Fruit fly (Drosophila melanogaster) whole organism, wandering third instar larva: Measurements from ENCODE around the gene Syt14.
A peak's percentile ranks its signal among the peaks of the same experiment; 100 is the strongest.

Experiments
- Abd-B ChIP-seq: fragments of >200 bp; optimal IDR thresholded peaks from 2 replicates; lab custom pipeline; 2017; ENCODE audit warnings: missing biosample characterization, missing genetic modification characterization
- HLH106 ChIP-seq: fragments of 200-800 bp; optimal IDR thresholded peaks from 3 replicates; lab custom pipeline; 2019; ENCODE audit warnings: missing biosample characterization, mild to moderate bottlenecking, missing genetic modification characterization, moderate library complexity
- Myc ChIP-seq: fragments of >200 bp; optimal IDR thresholded peaks from 2 replicates; lab custom pipeline; 2017
- OdsH ChIP-seq: fragments of 200-800 bp; sonication (Bioruptor generic); optimal IDR thresholded peaks from 2 replicates; lab custom pipeline; 2016; ENCODE audit warnings: missing biosample characterization, mild to moderate bottlenecking, missing genetic modification characterization
- brk ChIP-seq: fragments of 200-800 bp; sonication (Bioruptor generic); optimal IDR thresholded peaks from 2 replicates; lab custom pipeline; 2016; ENCODE audit warnings: missing biosample characterization, mild to moderate bottlenecking, missing genetic modification characterization
- dl ChIP-seq, 2 experiments: fragments of 175-275, 200-275 bp in 1 of 2; fragments of 200-275 bp in 1 of 2; sonication (Bioruptor generic); optimal IDR thresholded peaks; lab custom pipeline; 2018; ENCODE audit warnings: mild to moderate bottlenecking in 2 of 2, missing biosample characterization in 2 of 2, missing genetic modification characterization in 2 of 2, moderate library complexity in 2 of 2; ENCODE audit not compliant: partially characterized antibody in 2 of 2, insufficient read depth in 1 of 2
- h ChIP-seq: fragments of 200-800 bp; sonication (Bioruptor generic); optimal IDR thresholded peaks from 3 replicates; lab custom pipeline; 2016; ENCODE audit warnings: missing biosample characterization, mild to moderate bottlenecking, missing genetic modification characterization
- jim ChIP-seq: fragments of 175-275, 200-325 bp; sonication (Bioruptor generic); optimal IDR thresholded peaks from 2 replicates; lab custom pipeline; 2016; ENCODE audit warnings: missing biosample characterization, mild to moderate bottlenecking, missing genetic modification characterization
- psq ChIP-seq: fragments of 200-800 bp; sonication (Bioruptor generic); optimal IDR thresholded peaks from 3 replicates; lab custom pipeline; 2017; ENCODE audit warnings: missing biosample characterization, mild to moderate bottlenecking, missing genetic modification characterization, moderate library complexity
- rgr ChIP-seq: fragments of 200-800 bp; sonication (Bioruptor generic); optimal IDR thresholded peaks from 3 replicates; lab custom pipeline; 2016; ENCODE audit warnings: missing biosample characterization, mild to moderate bottlenecking, missing genetic modification characterization
- usp ChIP-seq: fragments of >200 bp; optimal IDR thresholded peaks from 2 replicates; lab custom pipeline; 2017; ENCODE audit warnings: missing biosample characterization, missing genetic modification characterization
- woc ChIP-seq: sonication (Bioruptor generic); optimal IDR thresholded peaks from 2 replicates; lab custom pipeline; 2016; ENCODE audit warnings: missing biosample characterization, mild to moderate bottlenecking, missing genetic modification characterization

DNA sequence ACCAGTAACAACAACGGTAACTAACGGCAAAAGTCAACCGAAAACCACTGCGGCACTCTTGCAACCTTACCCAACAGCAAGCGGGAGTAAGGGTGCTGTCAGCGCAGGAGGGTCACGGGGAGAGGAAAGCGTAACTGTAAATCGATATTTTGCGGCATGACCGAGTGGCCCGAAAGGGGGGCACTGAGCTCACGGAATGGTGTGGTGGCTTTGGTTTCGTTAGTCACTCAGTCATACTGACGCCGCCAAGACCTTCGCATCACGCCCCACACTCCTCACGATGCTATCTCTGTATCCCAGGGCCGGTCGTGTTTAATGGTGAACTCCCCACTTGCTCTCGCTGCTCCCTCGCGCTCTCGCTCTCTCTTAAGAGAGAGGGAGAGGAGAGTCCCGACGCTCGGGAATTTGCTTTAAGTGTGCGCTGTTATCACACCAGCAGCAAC is 41.8 kb upstream of the Syt14 start:
- TF ChIP-seq woc (GFP tag; lab: Kevin White, UChicago): no peak
- TF ChIP-seq usp (GFP tag; lab: Kevin White, UChicago): no peak
- peak; percentile 54 to 85 for TF ChIP-seq dl (GFP tag; optimal IDR thresholded peaks at IDR 0.05; lab: Kevin White, UChicago; ENCODE audit: insufficient read depth in 1 of 2, partially characterized antibody in 2 of 2)
- no peak for TF ChIP-seq OdsH (GFP tag; lab: Kevin White, UChicago)
- no peak for TF ChIP-seq HLH106 (tag; lab: Kevin White, UChicago)
- peak; percentile 16 for TF ChIP-seq h (GFP tag; lab: Kevin White, UChicago)
- no peak for TF ChIP-seq psq (GFP tag; lab: Kevin White, UChicago)
- no peak for TF ChIP-seq brk (GFP tag; lab: Kevin White, UChicago)
- TF ChIP-seq rgr (GFP tag; lab: Kevin White, UChicago): no peak
- TF ChIP-seq jim (GFP tag; lab: Kevin White, UChicago): no peak
- TF ChIP-seq Abd-B (GFP tag; lab: Kevin White, UChicago): no peak
- no peak for TF ChIP-seq Myc
